Fruit fly (Drosophila melanogaster): ENCODE data around the gene cpx.

DNA sequence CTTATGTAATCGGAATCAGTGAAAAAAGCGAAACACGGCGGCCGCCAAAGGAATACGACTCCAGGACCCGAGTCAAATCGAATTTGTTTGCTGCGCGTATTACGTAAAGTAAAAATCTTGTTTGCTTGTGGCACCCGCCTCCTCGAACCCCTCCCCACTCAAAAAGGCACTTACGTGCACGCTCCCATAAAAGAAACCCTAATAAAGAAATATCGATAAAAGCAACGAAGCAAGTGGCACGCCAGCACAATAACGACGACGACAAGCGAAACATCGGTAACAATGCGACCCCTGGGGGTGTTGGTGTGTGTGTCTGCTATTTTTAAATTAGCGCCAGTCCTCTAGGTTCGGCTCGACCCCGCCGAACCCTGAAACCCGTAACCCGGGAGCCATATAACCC lies 2.2 kb downstream of the cpx start:
- TF ChIP-seq EcR (GFP tag; optimal IDR thresholded peaks at IDR 0.05) = no peak
- TF ChIP-seq CG9948 (tag; optimal IDR thresholded peaks at IDR 0.05) = no peak
- no peak for TF ChIP-seq rn (GFP tag; IDR thresholded peaks at IDR 0.05)
- no peak for TF ChIP-seq gl (tag; optimal IDR thresholded peaks at IDR 0.05)
- no peak for TF ChIP-seq Snoo (tag; optimal IDR thresholded peaks at IDR 0.05)
- TF ChIP-seq CG8159 (tag; optimal IDR thresholded peaks at IDR 0.05) = no peak
